Fruit fly (Drosophila melanogaster) whole organism, embryonic: ENCODE data around the gene Prtl99C.

Source experiments
- Atf3 ChIP-seq: fragments of 200-800 bp; sonication (Bioruptor generic); optimal IDR thresholded peaks from 3 replicates; lab custom pipeline; 2016; ENCODE audit warnings: missing biosample characterization, missing genetic modification characterization
- CG11696 ChIP-seq: fragments of 200-800 bp; sonication (Bioruptor generic); IDR thresholded peaks from 2 replicates; pipeline ENCODE4 v1.3.6; 2022; ENCODE audit warnings: missing biosample characterization, missing genetic modification characterization
- CG1233 ChIP-seq: fragments of 200-800 bp; sonication (Bioruptor generic); optimal IDR thresholded peaks from 4 replicates; lab custom pipeline; 2018; ENCODE audit warnings: missing biosample characterization, mild to moderate bottlenecking, missing genetic modification characterization
- CG12942 ChIP-seq: fragments of 200-800 bp; sonication (Bioruptor generic); optimal IDR thresholded peaks from 3 replicates; lab custom pipeline; 2016; ENCODE audit warnings: missing biosample characterization, missing genetic modification characterization
- CG14014 ChIP-seq: fragments of 200-800 bp; sonication (Bioruptor generic); IDR thresholded peaks from 2 replicates; pipeline ENCODE4 v1.3.6; 2022; ENCODE audit warnings: missing biosample characterization, missing genetic modification characterization
- CG14710 ChIP-seq: fragments of 200-800 bp; sonication (Bioruptor generic); optimal IDR thresholded peaks from 3 replicates; lab custom pipeline; 2019; ENCODE audit warnings: missing biosample characterization, mild to moderate bottlenecking, missing genetic modification characterization, moderate library complexity
- CG15601 ChIP-seq: fragments of 200-800 bp; sonication (Bioruptor generic); optimal IDR thresholded peaks from 3 replicates; lab custom pipeline; 2019; ENCODE audit warnings: missing biosample characterization, mild to moderate bottlenecking, missing genetic modification characterization, moderate library complexity
- CG2120 ChIP-seq: fragments of 200-800 bp; sonication (Bioruptor generic); optimal IDR thresholded peaks from 3 replicates; lab custom pipeline; 2016; ENCODE audit warnings: missing biosample characterization, missing genetic modification characterization
- CG2129 ChIP-seq: fragments of 200-800 bp; sonication (Bioruptor generic); IDR thresholded peaks from 2 replicates; pipeline ENCODE4 v1.3.6; 2022; ENCODE audit warnings: missing biosample characterization, missing genetic modification characterization; ENCODE audit not compliant: partially characterized antibody
- CG4328 ChIP-seq: fragments of 200-800 bp; sonication (Bioruptor generic); optimal IDR thresholded peaks from 3 replicates; lab custom pipeline; 2017; ENCODE audit warnings: missing biosample characterization, missing genetic modification reagents, missing genetic modification characterization
- CG6791 ChIP-seq: fragments of 200-800 bp; sonication (Bioruptor generic); IDR thresholded peaks from 3 replicates; pipeline ENCODE4 v1.3.6; 2022; ENCODE audit warnings: missing biosample characterization, missing genetic modification characterization; ENCODE audit not compliant: partially characterized antibody
- CG7987 ChIP-seq: fragments of 200-800 bp; sonication (Bioruptor generic); optimal IDR thresholded peaks from 2 replicates; lab custom pipeline; 2018; ENCODE audit warnings: missing biosample characterization, mild to moderate bottlenecking, missing genetic modification characterization, moderate library complexity
- CG8290 ChIP-seq, 3 experiments: fragments of 200-800 bp; sonication (Bioruptor generic); optimal IDR thresholded peaks; 2 replicates each; lab custom pipeline; 2016 to 2019; ENCODE audit warnings: missing biosample characterization in 3 of 3, missing genetic modification characterization in 3 of 3, mild to moderate bottlenecking in 2 of 3, moderate library complexity in 1 of 3
- CG8924 ChIP-seq: fragments of 200-800 bp; optimal IDR thresholded peaks from 3 replicates; lab custom pipeline; 2019; ENCODE audit warnings: missing biosample characterization, mild to moderate bottlenecking, missing genetic modification characterization, moderate library complexity
- Deaf1 ChIP-seq: fragments of 200-800 bp; optimal IDR thresholded peaks from 3 replicates; lab custom pipeline; 2019; ENCODE audit warnings: missing biosample characterization, mild to moderate bottlenecking, missing genetic modification characterization, moderate library complexity
- Dp ChIP-seq: fragments of 200-800 bp; sonication (Bioruptor generic); optimal IDR thresholded peaks from 2 replicates; lab custom pipeline; 2018; ENCODE audit warnings: missing biosample characterization, mild to moderate bottlenecking, missing genetic modification characterization, moderate library complexity
- Ets97D ChIP-seq: fragments of 200-800 bp; sonication (Bioruptor generic); optimal IDR thresholded peaks from 3 replicates; lab custom pipeline; 2016; ENCODE audit warnings: missing biosample characterization, missing genetic modification characterization
- Fer2 ChIP-seq: fragments of 200-800 bp; sonication (Bioruptor generic); optimal IDR thresholded peaks from 2 replicates; lab custom pipeline; 2018; ENCODE audit warnings: missing biosample characterization, mild to moderate bottlenecking, missing genetic modification characterization, moderate library complexity
- MESR4 ChIP-seq: fragments of 200-800 bp; sonication (Bioruptor generic); optimal IDR thresholded peaks from 2 replicates; lab custom pipeline; 2018; ENCODE audit warnings: missing biosample characterization, mild to moderate bottlenecking, missing genetic modification characterization, moderate library complexity
- Myb ChIP-seq: fragments of 200-800 bp; sonication (Bioruptor generic); optimal IDR thresholded peaks from 2 replicates; lab custom pipeline; 2016; ENCODE audit warnings: missing biosample characterization, missing genetic modification characterization
- Neu2 ChIP-seq: fragments of 200-800 bp; sonication (Bioruptor generic); optimal IDR thresholded peaks from 3 replicates; lab custom pipeline; 2016; ENCODE audit warnings: missing biosample characterization, missing genetic modification characterization, borderline replicate concordance
- Opbp ChIP-seq: fragments of 200-800 bp; sonication (Bioruptor generic); IDR thresholded peaks from 3 replicates; pipeline ENCODE4 v1.3.6; 2022; ENCODE audit warnings: missing biosample characterization, missing genetic modification characterization; ENCODE audit not compliant: partially characterized antibody
- Rfx ChIP-seq: fragments of 200-800 bp; sonication (Bioruptor generic); IDR thresholded peaks from 2 replicates; pipeline ENCODE4 v1.3.6; 2022; ENCODE audit warnings: missing biosample characterization, missing genetic modification characterization
- Scr ChIP-seq: fragments of 200-800 bp; sonication (Bioruptor generic); IDR thresholded peaks from 2 replicates; pipeline ENCODE4 v1.3.6; 2022; ENCODE audit warnings: missing biosample characterization, missing genetic modification characterization; ENCODE audit not compliant: partially characterized antibody
- Sry-δ ChIP-seq: fragments of 200-800 bp; sonication (Bioruptor generic); optimal IDR thresholded peaks from 2 replicates; lab custom pipeline; 2016; ENCODE audit warnings: missing biosample characterization, missing genetic modification characterization
- YL-1 ChIP-seq: fragments of 200-800 bp; sonication (Bioruptor generic); optimal IDR thresholded peaks from 3 replicates; lab custom pipeline; 2017; ENCODE audit warnings: missing biosample characterization, mild to moderate bottlenecking, missing genetic modification characterization
- ap ChIP-seq: fragments of 200-800 bp; sonication (Bioruptor generic); IDR thresholded peaks from 2 replicates; pipeline ENCODE4 v1.3.6; 2022; ENCODE audit warnings: missing biosample characterization, missing genetic modification characterization
- br ChIP-seq: fragments of >200 bp; optimal IDR thresholded peaks from 2 replicates; lab custom pipeline; 2017
- chinmo ChIP-seq: fragments of 200-800 bp; sonication (Bioruptor generic); IDR thresholded peaks from 4 replicates; pipeline ENCODE4 v1.3.6; 2022; ENCODE audit warnings: missing biosample characterization, missing genetic modification characterization; ENCODE audit not compliant: partially characterized antibody
- ci ChIP-seq: fragments of 200-800 bp; sonication (Bioruptor generic); IDR thresholded peaks from 3 replicates; pipeline ENCODE4 v1.3.6; 2022; ENCODE audit warnings: missing biosample characterization, missing genetic modification characterization
- danr ChIP-seq: fragments of 200-800 bp; sonication (Bioruptor generic); IDR thresholded peaks from 2 replicates; pipeline ENCODE4 v1.3.6; 2022; ENCODE audit warnings: missing biosample characterization, missing genetic modification characterization
- dati ChIP-seq: fragments of 200-800 bp; sonication (Bioruptor generic); IDR thresholded peaks from 2 replicates; pipeline ENCODE4 v1.3.6; 2022; ENCODE audit warnings: missing biosample characterization, missing genetic modification characterization
- dimm ChIP-seq: fragments of 200-800 bp; sonication (Bioruptor generic); IDR thresholded peaks from 2 replicates; pipeline ENCODE4 v1.3.6; 2022; ENCODE audit warnings: missing biosample characterization, missing genetic modification characterization
- fd3F ChIP-seq: fragments of 200-800 bp; sonication (Bioruptor generic); optimal IDR thresholded peaks from 2 replicates; lab custom pipeline; 2018; ENCODE audit warnings: missing biosample characterization, mild to moderate bottlenecking, missing genetic modification characterization, moderate library complexity
- fd64A ChIP-seq: fragments of 200-800 bp; sonication (Bioruptor generic); optimal IDR thresholded peaks from 3 replicates; lab custom pipeline; 2018; ENCODE audit warnings: missing biosample characterization, mild to moderate bottlenecking, missing genetic modification characterization
- fu2 ChIP-seq: fragments of 200-800 bp; sonication (Bioruptor generic); optimal IDR thresholded peaks from 2 replicates; lab custom pipeline; 2016; ENCODE audit warnings: missing biosample characterization, missing genetic modification characterization
- inv ChIP-seq: fragments of 200-800 bp; sonication (Bioruptor generic); IDR thresholded peaks from 2 replicates; pipeline ENCODE4 v1.3.6; 2022; ENCODE audit warnings: missing biosample characterization, missing genetic modification characterization; ENCODE audit not compliant: partially characterized antibody
- jigr1 ChIP-seq: fragments of 200-800 bp; sonication (Bioruptor generic); IDR thresholded peaks from 3 replicates; pipeline ENCODE4 v1.3.6; 2022; ENCODE audit warnings: missing biosample characterization, missing genetic modification characterization
- lbe ChIP-seq: fragments of 200-800 bp; sonication (Bioruptor generic); optimal IDR thresholded peaks from 2 replicates; lab custom pipeline; 2016; ENCODE audit warnings: missing biosample characterization, mild to moderate bottlenecking, missing genetic modification characterization
- lola ChIP-seq, 3 experiments: fragments of >200 bp in 2 of 3; fragments of 200-800 bp in 1 of 3; sonication (Bioruptor generic) in 1 of 3; optimal IDR thresholded peaks; 2 replicates each; lab custom pipeline; 2017 to 2019; ENCODE audit warnings: missing biosample characterization in 3 of 3, missing genetic modification characterization in 3 of 3, mild to moderate bottlenecking in 1 of 3, moderate library complexity in 1 of 3
- luna ChIP-seq: fragments of 200-800 bp; sonication (Bioruptor generic); optimal IDR thresholded peaks from 2 replicates; lab custom pipeline; 2016; ENCODE audit warnings: missing biosample characterization, missing genetic modification characterization
- nau ChIP-seq: fragments of 200-800 bp; sonication (Bioruptor generic); optimal IDR thresholded peaks from 3 replicates; lab custom pipeline; 2017; ENCODE audit warnings: missing biosample characterization, mild to moderate bottlenecking, missing genetic modification characterization, missing genetic modification reagents
- pfk ChIP-seq: fragments of 200-800 bp; sonication (Bioruptor generic); optimal IDR thresholded peaks from 2 replicates; lab custom pipeline; 2018; ENCODE audit warnings: missing biosample characterization, mild to moderate bottlenecking, missing genetic modification characterization, moderate library complexity
- schlank ChIP-seq: fragments of 200-800 bp; sonication (Bioruptor generic); optimal IDR thresholded peaks from 2 replicates; lab custom pipeline; 2018; ENCODE audit warnings: missing biosample characterization, mild to moderate bottlenecking, missing genetic modification characterization
- slbo ChIP-seq: fragments of 200-800 bp; sonication (Bioruptor generic); IDR thresholded peaks from 2 replicates; pipeline ENCODE4 v1.3.6; 2022; ENCODE audit warnings: missing biosample characterization, missing genetic modification characterization
- sna ChIP-seq: fragments of 200-800 bp; sonication (Bioruptor generic); IDR thresholded peaks from 2 replicates; pipeline ENCODE4 v1.3.6; 2022; ENCODE audit warnings: missing biosample characterization, missing genetic modification characterization; ENCODE audit not compliant: partially characterized antibody
- vnd ChIP-seq: fragments of 200-800 bp; sonication (Bioruptor generic); IDR thresholded peaks from 3 replicates; pipeline ENCODE4 v1.3.6; 2022; ENCODE audit warnings: missing biosample characterization, missing genetic modification characterization; ENCODE audit not compliant: partially characterized antibody

Gene Prtl99C

dm6 chr3R:29830925-29831324, 4.8 kb upstream of the Prtl99C start (continued):
- TF ChIP-seq CG8290 (GFP tag; optimal IDR thresholded peaks at IDR 0.05; lab: Kevin White, UChicago), result no peak
- no peak for TF ChIP-seq CG8290 (tag; optimal IDR thresholded peaks at IDR 0.05; lab: Kevin White, UChicago)
- TF ChIP-seq jigr1 (GFP tag; lab: Robert Waterston, UW), result no peak
- TF ChIP-seq Ets97D (GFP tag; lab: Kevin White, UChicago), result no peak
- TF ChIP-seq Fer2, result no peak
- TF ChIP-seq Deaf1, result no peak
- TF ChIP-seq fu2 (GFP tag; lab: Kevin White, UChicago), result no peak
- TF ChIP-seq Atf3, result no peak
- TF ChIP-seq schlank (tag; lab: Kevin White, UChicago), result no peak
- TF ChIP-seq Neu2, result no peak
- TF ChIP-seq luna (GFP tag; lab: Kevin White, UChicago), result no peak
- TF ChIP-seq Myb (GFP tag; lab: Kevin White, UChicago), result no peak
- TF ChIP-seq fd3F (GFP tag; lab: Kevin White, UChicago), result no peak
- TF ChIP-seq dimm (GFP tag; lab: Robert Waterston, UW), result no peak
- no peak for TF ChIP-seq CG12942 (GFP tag; lab: Kevin White, UChicago)
- TF ChIP-seq YL-1 (GFP tag; lab: Kevin White, UChicago), result no peak
- peak; percentile 46 for TF ChIP-seq pfk (GFP tag; lab: Kevin White, UChicago)
- TF ChIP-seq, all 482 proteins: peak for 79

dm6 chr3R:29834759-29835709, 716 bp upstream of the Prtl99C start, which contains the start of gene Atg16:
Gene Atg16 (minus strand): TSS chr3R:29835101.
- TF ChIP-seq CG15601 (tag; lab: Kevin White, UChicago) (no peak), dati (GFP tag; lab: Robert Waterston, UW) (no peak), lola (GFP tag; optimal IDR thresholded peaks at IDR 0.05; lab: Kevin White, UChicago) (peak in 1 of 3 experiments; percentile 13), slbo (GFP tag; lab: Robert Waterston, UW) (peak; percentile 46; the same call in 1 of the 2 replicates), sna (GFP tag; lab: Robert Waterston, UW) (peak; percentile 84), Sry-δ (GFP tag; lab: Kevin White, UChicago) (peak; percentile 81), Dp (GFP tag; lab: Kevin White, UChicago) (peak; percentile 90), chinmo (GFP tag; lab: Robert Waterston, UW) (peak; percentile 97), Rfx (GFP tag; lab: Robert Waterston, UW) (peak; percentile 39; the same call in 1 of the 2 replicates), Scr (GFP tag; lab: Robert Waterston, UW) (peak; percentile 95), CG2129 (peak; percentile 85), ci (GFP tag; lab: Robert Waterston, UW) (0 out of 3 replicates have a peak, but pooled peaks have one; percentile 18), CG6791 (GFP tag; lab: Robert Waterston, UW) (peak; percentile 96), CG11696 (GFP tag; lab: Robert Waterston, UW) (no peak), CG1233 (no peak), danr (GFP tag; lab: Robert Waterston, UW) (no peak), CG14014 (no peak), ap (no peak), CG7987 (no peak), br (no peak), nau (no peak), MESR4 (GFP tag; lab: Kevin White, UChicago) (peak; percentile 90), CG14710 (tag; lab: Kevin White, UChicago) (peak; percentile 38), inv (peak; percentile 93), lbe (GFP tag; lab: Kevin White, UChicago) (peak; percentile 50), vnd (GFP tag; lab: Robert Waterston, UW) (peak; percentile 94), CG8924 (peak; percentile 17), CG4328 (GFP tag; lab: Kevin White, UChicago) (no peak), fd64A (GFP tag; lab: Kevin White, UChicago) (no peak), Opbp (GFP tag; lab: Robert Waterston, UW) (peak; percentile 95), CG2120 (GFP tag; lab: Kevin White, UChicago) (peak; percentile 36)
